Fruit fly (Drosophila melanogaster): ENCODE results near the gene CG9801.

Gene CG9801

DNA sequence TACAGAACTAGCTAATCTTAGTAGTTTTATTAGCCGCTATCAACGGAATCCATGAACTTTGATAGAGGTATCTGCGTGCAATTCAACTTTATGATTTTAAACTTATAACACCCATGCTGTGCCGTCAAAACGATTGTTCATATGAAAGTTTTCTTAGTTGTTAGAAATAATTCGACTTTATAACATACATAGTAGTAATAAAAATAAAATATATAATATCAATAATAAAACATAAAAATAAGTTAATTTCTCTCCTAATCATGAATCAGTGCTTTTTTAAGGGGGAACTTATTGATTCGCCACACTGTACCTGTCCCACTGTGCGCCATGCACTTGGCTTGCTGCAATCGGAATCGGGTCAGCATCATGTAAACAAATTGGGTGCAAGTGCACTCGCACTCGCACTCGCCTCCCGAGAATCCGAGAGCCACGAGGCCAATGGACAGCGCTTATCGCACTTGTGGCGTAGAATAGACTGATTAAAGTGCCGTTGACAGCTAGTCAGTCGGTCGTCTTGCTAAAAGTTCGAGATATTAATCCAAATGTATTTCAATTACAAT lies 35.5 kb downstream of the CG9801 start:
- TF ChIP-seq psq (optimal IDR thresholded peaks at IDR 0.05) (no peak), CG8478 (optimal IDR thresholded peaks at IDR 0.05) (no peak), usp (GFP tag; optimal IDR thresholded peaks at IDR 0.05) (no peak), EcR (GFP tag; optimal IDR thresholded peaks at IDR 0.05) (no peak), pan (optimal IDR thresholded peaks at IDR 0.05) (no peak)

- no peak for TF ChIP-seq CG8478 (optimal IDR thresholded peaks at IDR 0.05)
- no peak for TF ChIP-seq Dll (optimal IDR thresholded peaks at IDR 0.05)
- TF ChIP-seq usp (GFP tag; optimal IDR thresholded peaks at IDR 0.05) = no peak
- TF ChIP-seq psq (optimal IDR thresholded peaks at IDR 0.05) = no peak
- no peak for TF ChIP-seq EcR (GFP tag; optimal IDR thresholded peaks at IDR 0.05)
- no peak for TF ChIP-seq pan (optimal IDR thresholded peaks at IDR 0.05)
Measured at dm6 chr3R:8707166-8707565, 40.3 kb downstream of the CG9801 start.

dm6 chr3R:8705323-8706097 lies 42.0 kb downstream of the CG9801 start:
- TF ChIP-seq pan (optimal IDR thresholded peaks at IDR 0.05) (no peak), psq (optimal IDR thresholded peaks at IDR 0.05) (no peak), CG8478 (optimal IDR thresholded peaks at IDR 0.05) (no peak), EcR (GFP tag; optimal IDR thresholded peaks at IDR 0.05) (no peak), usp (GFP tag; optimal IDR thresholded peaks at IDR 0.05) (no peak), Dll (optimal IDR thresholded peaks at IDR 0.05) (no peak)

- TF ChIP-seq psq (optimal IDR thresholded peaks at IDR 0.05) = no peak
- TF ChIP-seq EcR (GFP tag; optimal IDR thresholded peaks at IDR 0.05) = no peak
- no peak for TF ChIP-seq pan (optimal IDR thresholded peaks at IDR 0.05)
- TF ChIP-seq CG8478 (optimal IDR thresholded peaks at IDR 0.05) = no peak
- TF ChIP-seq Dll (optimal IDR thresholded peaks at IDR 0.05) = no peak
- no peak for TF ChIP-seq usp (GFP tag; optimal IDR thresholded peaks at IDR 0.05)
Measured at dm6 chr3R:8704669-8705068, 42.8 kb downstream of the CG9801 start.

DNA sequence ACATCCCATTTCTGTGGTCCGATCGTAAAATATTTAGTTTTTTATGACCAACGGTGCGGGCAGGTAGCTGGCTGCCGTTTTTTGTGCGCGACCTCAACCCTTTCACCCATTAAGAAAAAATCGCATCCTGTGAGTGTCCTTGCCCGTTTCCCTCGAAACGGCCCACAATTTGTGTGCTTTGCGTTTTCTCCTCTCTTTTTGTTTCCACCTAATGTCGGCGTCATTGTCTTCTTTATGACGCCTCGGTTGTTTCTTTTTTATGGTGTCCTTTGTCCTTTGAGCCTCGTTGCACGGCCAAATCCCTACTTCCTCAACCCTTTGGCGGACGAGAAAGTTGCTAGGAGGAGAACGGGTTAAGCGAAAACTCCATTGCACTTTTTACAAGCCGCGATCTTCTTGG lies 46.3 kb downstream of the CG9801 start:
- TF ChIP-seq Dll (optimal IDR thresholded peaks at IDR 0.05) (no peak), pan (optimal IDR thresholded peaks at IDR 0.05) (no peak), usp (GFP tag; optimal IDR thresholded peaks at IDR 0.05) (no peak), CG8478 (optimal IDR thresholded peaks at IDR 0.05) (no peak), EcR (GFP tag; optimal IDR thresholded peaks at IDR 0.05) (no peak), psq (optimal IDR thresholded peaks at IDR 0.05) (no peak)

- TF ChIP-seq psq (optimal IDR thresholded peaks at IDR 0.05) (no peak), Dll (optimal IDR thresholded peaks at IDR 0.05) (no peak)
Measured at dm6 chr3R:8700660-8701059, 46.8 kb downstream of the CG9801 start.

DNA sequence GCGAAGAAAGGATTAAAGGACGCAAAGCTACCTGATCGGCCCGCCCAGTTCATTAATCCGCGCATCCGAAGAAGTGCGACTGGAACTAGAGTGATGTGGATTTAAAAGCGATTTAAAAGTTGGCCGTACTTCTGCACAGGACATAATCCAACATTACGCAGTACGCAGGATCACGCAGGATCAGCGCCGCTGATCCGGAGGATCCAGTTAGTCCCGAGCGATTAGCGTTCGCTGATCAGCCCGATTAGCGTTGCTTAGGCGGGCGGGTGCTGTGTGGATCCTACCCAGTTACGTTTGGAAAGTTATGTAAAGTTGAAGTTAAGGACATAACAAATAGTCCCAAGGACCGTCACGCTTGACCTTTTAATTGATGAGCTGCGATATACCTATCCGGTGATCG lies 48.2 kb downstream of the CG9801 start:
- TF ChIP-seq psq (optimal IDR thresholded peaks at IDR 0.05) = no peak
- no peak for TF ChIP-seq CG8478 (optimal IDR thresholded peaks at IDR 0.05)
- TF ChIP-seq Dll (optimal IDR thresholded peaks at IDR 0.05) = no peak
- no peak for TF ChIP-seq usp (GFP tag; optimal IDR thresholded peaks at IDR 0.05)
- TF ChIP-seq EcR (GFP tag; optimal IDR thresholded peaks at IDR 0.05) = no peak
- no peak for TF ChIP-seq pan (optimal IDR thresholded peaks at IDR 0.05)

DNA sequence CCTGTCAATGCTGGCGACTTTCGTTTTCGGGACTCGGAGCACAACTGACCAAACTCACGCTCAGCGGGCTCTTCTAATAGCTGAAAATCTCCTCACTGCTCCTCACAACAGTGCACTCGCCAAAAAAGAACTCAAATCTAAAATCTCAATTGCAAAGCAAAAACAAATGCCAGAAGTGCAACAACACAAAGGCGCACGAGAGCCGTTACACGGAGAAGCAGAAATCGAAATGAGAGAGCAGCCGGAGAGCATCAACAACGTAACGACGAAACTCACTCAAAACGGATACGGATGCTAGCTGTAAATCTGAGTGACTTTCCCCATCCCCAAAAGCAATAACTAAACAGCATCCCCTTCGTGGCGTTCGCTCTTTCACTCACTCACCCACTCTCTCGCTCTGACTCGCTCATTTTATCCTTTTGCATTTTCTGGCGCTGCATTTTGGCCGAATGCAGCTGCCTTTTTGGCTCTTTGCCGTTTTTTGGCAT lies 49.7 kb downstream of the CG9801 start, which contains the start of gene hb:
Gene hb (minus strand): TSS at position 51 of the 488 bp plus-strand sequence.
- TF ChIP-seq Dll (optimal IDR thresholded peaks at IDR 0.05) (no peak), EcR (GFP tag; optimal IDR thresholded peaks at IDR 0.05) (no peak), pan (optimal IDR thresholded peaks at IDR 0.05) (no peak), psq (optimal IDR thresholded peaks at IDR 0.05) (no peak), usp (GFP tag; optimal IDR thresholded peaks at IDR 0.05) (no peak), CG8478 (optimal IDR thresholded peaks at IDR 0.05) (no peak)

DNA sequence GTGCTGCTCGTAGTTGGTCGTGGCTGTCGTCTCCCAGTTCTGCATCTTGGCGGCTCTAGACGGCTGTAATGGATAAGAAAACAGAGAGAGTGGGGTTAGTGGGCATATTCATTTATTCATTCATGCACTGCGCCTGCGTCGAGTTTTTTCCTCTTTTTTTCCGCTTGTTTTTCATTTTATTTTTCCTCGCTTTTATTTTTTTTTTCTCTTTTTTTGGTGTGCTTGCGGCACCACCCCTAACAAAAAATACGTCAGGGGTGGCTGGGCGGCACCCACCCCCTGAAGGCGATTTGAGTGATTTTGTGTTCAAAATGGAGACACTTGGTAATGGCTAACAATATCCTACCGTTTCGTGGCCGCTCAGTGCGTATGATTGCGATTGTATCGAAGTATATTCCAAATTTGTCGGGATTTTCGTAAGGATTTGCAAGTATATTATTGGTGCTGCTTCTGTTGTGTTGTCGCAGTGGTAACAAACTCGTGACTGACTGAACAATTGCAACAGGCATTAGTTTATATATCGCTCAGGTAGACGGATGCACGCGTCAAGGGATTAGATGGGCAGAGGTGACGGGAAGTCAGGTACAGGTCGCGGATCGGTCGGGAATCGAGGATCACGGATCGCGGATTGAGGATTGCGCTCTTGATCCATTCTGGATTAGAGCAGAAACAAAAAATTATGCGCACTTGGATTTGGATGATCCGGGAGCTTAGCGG lies 53.2 kb downstream of the CG9801 start:
- TF ChIP-seq pan (optimal IDR thresholded peaks at IDR 0.05) (no peak), CG8478 (optimal IDR thresholded peaks at IDR 0.05) (no peak), EcR (GFP tag; optimal IDR thresholded peaks at IDR 0.05) (no peak), psq (optimal IDR thresholded peaks at IDR 0.05) (no peak), usp (GFP tag; optimal IDR thresholded peaks at IDR 0.05) (no peak)

DNA sequence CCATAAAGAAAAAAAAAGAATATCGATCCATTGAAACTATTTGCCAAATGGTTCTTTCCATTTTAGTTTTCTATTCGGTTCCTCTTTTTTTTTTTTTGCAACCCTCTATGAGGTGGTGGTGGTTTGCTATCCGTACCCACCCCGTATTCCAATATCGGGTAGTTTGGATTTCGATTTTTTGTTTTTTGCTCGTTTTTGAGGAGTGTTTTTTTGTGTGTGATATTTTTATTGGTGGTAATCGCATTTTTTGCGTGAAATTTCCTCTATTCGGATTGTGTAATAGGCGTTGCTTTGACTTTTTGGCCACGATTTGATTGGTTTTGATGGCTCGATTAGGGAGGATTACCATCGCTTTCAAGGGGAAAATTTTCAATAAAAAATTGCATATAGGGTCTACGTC lies 61.0 kb downstream of the CG9801 start:
- TF ChIP-seq pan (optimal IDR thresholded peaks at IDR 0.05) = no peak
- no peak for TF ChIP-seq CG8478 (optimal IDR thresholded peaks at IDR 0.05)
- no peak for TF ChIP-seq Dll (optimal IDR thresholded peaks at IDR 0.05)
- no peak for TF ChIP-seq EcR (GFP tag; optimal IDR thresholded peaks at IDR 0.05)
- no peak for TF ChIP-seq psq (optimal IDR thresholded peaks at IDR 0.05)
- TF ChIP-seq usp (GFP tag; optimal IDR thresholded peaks at IDR 0.05) = no peak

All from whole organism.